Fruit fly (Drosophila melanogaster) whole organism, embryonic: Measurements from ENCODE around the gene CG46412.
A peak's percentile ranks its signal among the peaks of the same experiment; 100 is the strongest.

Source experiments
- ATbp ChIP-seq: fragments of 200-800 bp; sonication (Bioruptor generic); optimal IDR thresholded peaks from 2 replicates; lab custom pipeline; 2017; ENCODE audit warnings: missing biosample characterization, mild to moderate bottlenecking, missing genetic modification characterization, missing genetic modification reagents
- Abd-B ChIP-seq: fragments of 200-800 bp; sonication (Bioruptor generic); optimal IDR thresholded peaks from 2 replicates; lab custom pipeline; 2018; ENCODE audit warnings: missing biosample characterization, mild to moderate bottlenecking, missing genetic modification characterization, moderate library complexity
- Blimp-1 ChIP-seq: fragments of 200-800 bp; sonication (Bioruptor generic); optimal IDR thresholded peaks from 3 replicates; lab custom pipeline; 2018; ENCODE audit warnings: missing biosample characterization, missing genetic modification characterization, mild to moderate bottlenecking, moderate library complexity, missing genetic modification reagents
- Bteb2 ChIP-seq: fragments of 200-800 bp; sonication (Bioruptor generic); optimal IDR thresholded peaks from 2 replicates; lab custom pipeline; 2016; ENCODE audit warnings: missing biosample characterization, missing genetic modification characterization
- CG2875 ChIP-seq: fragments of 200-800 bp; sonication (Bioruptor generic); optimal IDR thresholded peaks from 2 replicates; lab custom pipeline; 2017; ENCODE audit warnings: missing biosample characterization, mild to moderate bottlenecking, missing genetic modification characterization, missing genetic modification reagents
- CG3281 ChIP-seq: fragments of 200-800 bp; sonication (Bioruptor generic); optimal IDR thresholded peaks from 3 replicates; lab custom pipeline; 2017; ENCODE audit warnings: missing biosample characterization, mild to moderate bottlenecking, missing genetic modification characterization
- CG6854 ChIP-seq: fragments of 200-800 bp; sonication (Bioruptor generic); optimal IDR thresholded peaks from 3 replicates; lab custom pipeline; 2017; ENCODE audit warnings: missing biosample characterization, mild to moderate bottlenecking, missing genetic modification characterization
- CG7271 ChIP-seq: fragments of 200-800 bp; sonication (Bioruptor generic); optimal IDR thresholded peaks from 2 replicates; lab custom pipeline; 2018; ENCODE audit warnings: missing biosample characterization, mild to moderate bottlenecking, missing genetic modification characterization, moderate library complexity
- CG7372 ChIP-seq: fragments of 200-800 bp; sonication (Bioruptor generic); IDR thresholded peaks from 2 replicates; pipeline ENCODE4 v1.3.6; 2022; ENCODE audit warnings: missing biosample characterization, missing genetic modification characterization
- Camta ChIP-seq: fragments of 200-800 bp; sonication (Bioruptor generic); optimal IDR thresholded peaks from 2 replicates; lab custom pipeline; 2016; ENCODE audit warnings: missing biosample characterization, missing genetic modification characterization
- Ets65A ChIP-seq: fragments of 200-800 bp; sonication (Bioruptor generic); peaks from one replicate; lab custom pipeline; 2016; ENCODE audit warnings: missing biosample characterization, missing genetic modification characterization
- H2.0 ChIP-seq: fragments of 200-800 bp; sonication (Bioruptor generic); IDR thresholded peaks from 2 replicates; pipeline ENCODE4 v1.3.6; 2022; ENCODE audit warnings: missing biosample characterization, missing genetic modification characterization
- HLHmδ ChIP-seq: fragments of 200-800 bp; sonication (Bioruptor generic); optimal IDR thresholded peaks from 2 replicates; lab custom pipeline; 2018; ENCODE audit warnings: missing biosample characterization, mild to moderate bottlenecking, missing genetic modification characterization, moderate library complexity
- Med ChIP-seq: fragments of 200-800 bp; sonication (Bioruptor generic); peaks from one replicate; lab custom pipeline; 2016; ENCODE audit warnings: missing biosample characterization, missing genetic modification characterization, mild to moderate bottlenecking, inconsistent platforms, moderate library complexity
- Nf-YA ChIP-seq: fragments of 200-800 bp; sonication (Bioruptor generic); IDR thresholded peaks from 2 replicates; pipeline ENCODE4 v1.3.6; 2022; ENCODE audit warnings: missing biosample characterization, missing genetic modification characterization
- PHDP ChIP-seq: fragments of 200-800 bp; sonication (Bioruptor generic); optimal IDR thresholded peaks from 3 replicates; lab custom pipeline; 2018; ENCODE audit warnings: missing biosample characterization, mild to moderate bottlenecking, missing genetic modification characterization, moderate library complexity
- Sry-β ChIP-seq: fragments of 200-800 bp; sonication (Bioruptor generic); optimal IDR thresholded peaks from 2 replicates; lab custom pipeline; 2018; ENCODE audit warnings: missing biosample characterization, mild to moderate bottlenecking, missing genetic modification characterization, moderate library complexity
- Trl ChIP-seq, 3 experiments: fragments of >200 bp in 2 of 3; fragments of 200-800 bp in 1 of 3; sonication (Bioruptor generic) in 1 of 3; optimal IDR thresholded peaks; 2 replicates in 1 of 3; 3 replicates in 2 of 3; lab custom pipeline; 2016 to 2017; ENCODE audit warnings: missing biosample characterization in 1 of 3, missing genetic modification characterization in 1 of 3
- chinmo ChIP-seq: fragments of 200-800 bp; sonication (Bioruptor generic); IDR thresholded peaks from 4 replicates; pipeline ENCODE4 v1.3.6; 2022; ENCODE audit warnings: missing biosample characterization, missing genetic modification characterization; ENCODE audit not compliant: partially characterized antibody
- dysf ChIP-seq: fragments of 200-800 bp; sonication (Bioruptor generic); IDR thresholded peaks from 3 replicates; pipeline ENCODE4 v1.3.6; 2022; ENCODE audit warnings: missing biosample characterization, missing genetic modification characterization
- gcm ChIP-seq: fragments of 200-800 bp; sonication (Bioruptor generic); optimal IDR thresholded peaks from 2 replicates; lab custom pipeline; 2019; ENCODE audit warnings: missing biosample characterization, mild to moderate bottlenecking, missing genetic modification characterization, moderate library complexity
- gfzf ChIP-seq: fragments of 200-800 bp; sonication (Bioruptor generic); optimal IDR thresholded peaks from 2 replicates; lab custom pipeline; 2016; ENCODE audit warnings: missing biosample characterization, mild to moderate bottlenecking, missing genetic modification characterization, moderate library complexity
- ham ChIP-seq: fragments of 200-800 bp; sonication (Bioruptor generic); IDR thresholded peaks from 2 replicates; pipeline ENCODE4 v1.3.6; 2022; ENCODE audit warnings: missing biosample characterization, missing genetic modification characterization
- klu ChIP-seq: fragments of 200-800 bp; sonication (Bioruptor generic); IDR thresholded peaks from 2 replicates; pipeline ENCODE4 v1.3.6; 2022; ENCODE audit warnings: missing biosample characterization, missing genetic modification characterization
- lab ChIP-seq: fragments of 200-800 bp; sonication (Bioruptor generic); optimal IDR thresholded peaks from 3 replicates; lab custom pipeline; 2017; ENCODE audit warnings: missing biosample characterization, missing genetic modification characterization, mild to moderate bottlenecking, moderate library complexity, missing genetic modification reagents
- row ChIP-seq: fragments of 200-800 bp; sonication (Bioruptor generic); IDR thresholded peaks from 3 replicates; pipeline ENCODE4 v1.3.6; 2022; ENCODE audit warnings: missing biosample characterization, missing genetic modification characterization
- salm ChIP-seq: fragments of 200-800 bp; sonication (Bioruptor generic); optimal IDR thresholded peaks from 2 replicates; lab custom pipeline; 2018; ENCODE audit warnings: missing biosample characterization, mild to moderate bottlenecking, missing genetic modification characterization
- sc ChIP-seq, 3 experiments: fragments of >200 bp in 2 of 3; fragments of 200-800 bp in 1 of 3; sonication (Bioruptor generic) in 1 of 3; optimal IDR thresholded peaks; 2 replicates in 2 of 3; 3 replicates in 1 of 3; lab custom pipeline; 2017; ENCODE audit warnings: mild to moderate bottlenecking in 1 of 3, missing biosample characterization in 1 of 3, missing genetic modification characterization in 1 of 3, missing genetic modification reagents in 1 of 3
- sens ChIP-seq: fragments of 200-800 bp; sonication (Bioruptor generic); peaks from one replicate; lab custom pipeline; 2016; ENCODE audit warnings: missing biosample characterization, missing genetic modification characterization
- sug ChIP-seq: fragments of 200-800 bp; optimal IDR thresholded peaks from 2 replicates; lab custom pipeline; 2019; ENCODE audit warnings: missing biosample characterization, mild to moderate bottlenecking, missing genetic modification characterization, moderate library complexity
- vvl ChIP-seq: fragments of 200-800 bp; sonication (Bioruptor generic); IDR thresholded peaks from 2 replicates; pipeline ENCODE4 v1.3.6; 2022; ENCODE audit warnings: missing biosample characterization, missing genetic modification characterization
- zen ChIP-seq: fragments of 200-800 bp; sonication (Bioruptor generic); optimal IDR thresholded peaks from 3 replicates; lab custom pipeline; 2018; ENCODE audit warnings: missing biosample characterization, mild to moderate bottlenecking, missing genetic modification characterization, moderate library complexity
- zen2 ChIP-seq: fragments of 200-800 bp; sonication (Bioruptor generic); IDR thresholded peaks from 3 replicates; pipeline ENCODE4 v1.3.6; 2022; ENCODE audit warnings: missing biosample characterization, missing genetic modification characterization; ENCODE audit not compliant: partially characterized antibody

CG46412 gene

dm6 chr3L:11591803-11592202, 27.9 kb upstream of the CG46412 start:
- TF ChIP-seq Trl (optimal IDR thresholded peaks at IDR 0.05; lab: Kevin White, UChicago) (peak; percentile 15 to 22), Trl (GFP tag; optimal IDR thresholded peaks at IDR 0.05; lab: Kevin White, UChicago) (no peak), zen2 (no peak), sc (optimal IDR thresholded peaks at IDR 0.05; lab: Kevin White, UChicago) (no peak), sc (GFP tag; optimal IDR thresholded peaks at IDR 0.05; lab: Kevin White, UChicago) (no peak)
- TF ChIP-seq, all 482 proteins: peak for 1

DNA sequence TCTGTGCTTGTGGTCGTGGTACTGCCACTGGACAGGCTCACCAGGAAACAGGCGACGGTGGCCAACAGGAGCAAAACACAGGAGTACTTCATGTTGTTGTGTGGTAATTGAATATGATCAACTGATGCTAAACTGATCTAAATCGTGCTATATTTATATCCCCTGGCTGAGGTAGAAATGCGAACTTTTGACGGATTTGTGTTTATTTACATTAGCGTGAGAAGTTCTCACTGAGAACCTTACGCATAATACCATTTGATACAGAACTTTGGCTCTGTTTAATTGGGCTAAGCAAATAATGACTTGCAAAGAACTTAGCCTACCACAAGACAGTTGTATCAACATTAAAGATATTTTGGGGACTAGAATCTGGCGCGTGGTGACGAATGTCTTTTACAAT, 27.3 kb upstream of the CG46412 start, which contains the start of gene CG33268:
Gene CG33268, minus strand, starts transcription at position 101 of the 400 bp plus-strand sequence.
- no peak for TF ChIP-seq sug (tag; lab: Kevin White, UChicago)
- no peak for TF ChIP-seq CG7372
- no peak for TF ChIP-seq H2.0 (GFP tag; lab: Robert Waterston, UW)
- TF ChIP-seq ham, result no peak
- no peak for TF ChIP-seq CG7271 (tag; lab: Kevin White, UChicago)
- TF ChIP-seq dysf, result no peak

- TF ChIP-seq klu (GFP tag; lab: Robert Waterston, UW) (0 out of 2 replicates have a peak, but pooled peaks have one; percentile 9), Ets65A (peak; percentile 15)
- TF ChIP-seq, all 482 proteins: peak for 2; not testable (repeated sequence) for 480
Measured at dm6 chr3L:11589395-11589794, 25.5 kb upstream of the CG46412 start, which contains the start of gene CG7377. TSS of gene CG7377 (plus strand) at chr3L:11589695.

- TF ChIP-seq Ets65A, result peak; percentile 60
- TF ChIP-seq zen (tag; lab: Kevin White, UChicago), result no peak
- TF ChIP-seq chinmo, result 0 out of 4 replicates have a peak, but pooled peaks have one; percentile 36
- TF ChIP-seq Camta (GFP tag; lab: Kevin White, UChicago), result peak; percentile 15
- no peak for TF ChIP-seq ham
- peak; percentile 27 for TF ChIP-seq lab (GFP tag; lab: Kevin White, UChicago)
- peak; percentile 76 for TF ChIP-seq Sry-β (GFP tag; lab: Kevin White, UChicago)
- TF ChIP-seq row, result 0 out of 3 replicates have a peak, but pooled peaks have one; percentile 14
- peak; percentile 18 for TF ChIP-seq HLHmδ
- TF ChIP-seq Abd-B (GFP tag; lab: Kevin White, UChicago), result no peak
- TF ChIP-seq Med (GFP tag; lab: Kevin White, UChicago), result peak; percentile 64
- peak; percentile 44; the same call in 1 of the 2 replicates for TF ChIP-seq Nf-YA (GFP tag; lab: Robert Waterston, UW)
- TF ChIP-seq gcm (GFP tag; lab: Kevin White, UChicago), result peak; percentile 60
- peak; percentile 14 for TF ChIP-seq CG3281
- peak; percentile 80 for TF ChIP-seq sens
- no peak for TF ChIP-seq gfzf (GFP tag; lab: Kevin White, UChicago)
- peak; percentile 14 for TF ChIP-seq PHDP (tag; lab: Kevin White, UChicago)
- no peak for TF ChIP-seq CG6854 (GFP tag; lab: Kevin White, UChicago)
- TF ChIP-seq Bteb2 (GFP tag; lab: Kevin White, UChicago), result no peak
- TF ChIP-seq ATbp (GFP tag; lab: Kevin White, UChicago), result peak; percentile 11
- TF ChIP-seq vvl, result 0 out of 2 replicates have a peak, but pooled peaks have one; percentile 10
- TF ChIP-seq CG2875 (GFP tag; lab: Kevin White, UChicago), result no peak
- TF ChIP-seq Blimp-1 (GFP tag; lab: Kevin White, UChicago), result peak; percentile 3
- TF ChIP-seq salm (tag; lab: Kevin White, UChicago), result no peak
- TF ChIP-seq, all 482 proteins: peak for 16
Measured at dm6 chr3L:11588594-11588993, 24.7 kb upstream of the CG46412 start.
